Worm (Caenorhabditis elegans): ENCODE results near the gene F52E1.3.

ce11 chrV:8375849-8376248 lies 18.8 kb upstream of the F52E1.3 start, which contains the start of gene F38E1.3:
- TF ChIP-seq dve-1 (tag; optimal IDR thresholded peaks at IDR 0.05) (no peak), lin-11 (tag; optimal IDR thresholded peaks at IDR 0.05) (no peak), ahr-1 (tag; optimal IDR thresholded peaks at IDR 0.05) (no peak), ama-1 (optimal IDR thresholded peaks at IDR 0.05) (no peak), tbx-2 (tag; optimal IDR thresholded peaks at IDR 0.05) (no peak), hlh-8 (tag; optimal IDR thresholded peaks at IDR 0.05) (no peak), dmd-4 (tag; optimal IDR thresholded peaks at IDR 0.05; ENCODE audit: borderline replicate concordance) (no peak), T23F11.4 (GFP tag; optimal IDR thresholded peaks at IDR 0.05) (no peak), sox-4 (tag; optimal IDR thresholded peaks at IDR 0.05) (no peak), unc-86 (tag; optimal IDR thresholded peaks at IDR 0.05) (no peak), zip-5 (tag; optimal IDR thresholded peaks at IDR 0.05) (no peak), syd-9 (tag; optimal IDR thresholded peaks at IDR 0.05) (no peak), elt-2 (tag; optimal IDR thresholded peaks at IDR 0.05) (no peak), ceh-2 (tag; optimal IDR thresholded peaks at IDR 0.05) (no peak)
